Worm (Caenorhabditis elegans) whole organism, midembryonic: Measurements from ENCODE around the gene T24A6.20.

Experiments used
- cog-1 ChIP-seq: sonication (generic microtip); optimal IDR thresholded peaks from 2 replicates; lab custom pipeline; 2016; ENCODE audit warnings: missing genetic modification characterization, missing compliant biosample characterization
- flt-1 ChIP-seq: fragments of 200-800 bp; sonication (Bioruptor generic); IDR thresholded peaks from 2 replicates; pipeline ENCODE4 v1.3.6; 2022; ENCODE audit warnings: missing genetic modification characterization, missing compliant biosample characterization
- klf-2 ChIP-seq: fragments of 200-800 bp; sonication (Bioruptor generic); conservative IDR thresholded peaks from 2 replicates; pipeline ENCODE4 v1.3.6; 2022; ENCODE audit warnings: missing genetic modification reagents, missing genetic modification characterization, missing compliant biosample characterization
- tab-1 ChIP-seq: fragments of 200-800 bp; sonication (Bioruptor generic); IDR thresholded peaks from 2 replicates; pipeline ENCODE4 v1.3.6; 2022; ENCODE audit warnings: missing genetic modification characterization, missing compliant biosample characterization
- ztf-29 ChIP-seq: fragments of 200-800 bp; sonication (Bioruptor generic); IDR thresholded peaks from 2 replicates; pipeline ENCODE4 v1.3.6; 2022; ENCODE audit warnings: missing genetic modification reagents, missing genetic modification characterization, missing compliant biosample characterization

DNA sequence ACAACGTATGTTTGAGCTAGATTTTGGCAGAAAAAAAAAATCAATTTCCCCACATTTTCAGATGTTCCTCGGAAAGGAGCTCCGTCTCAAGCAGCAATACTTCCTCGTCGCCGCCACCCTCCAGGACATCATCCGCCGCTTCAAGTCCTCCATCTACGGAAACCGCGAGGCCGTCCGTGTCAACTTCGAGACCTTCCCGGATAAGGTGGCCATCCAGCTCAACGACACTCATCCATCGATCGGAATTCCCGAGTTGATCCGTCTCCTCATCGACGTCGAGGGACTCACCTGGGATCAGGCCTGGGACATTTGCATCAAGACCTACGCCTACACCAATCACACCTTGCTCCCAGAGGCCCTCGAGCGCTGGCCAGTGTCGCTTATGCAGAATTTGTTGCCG is 29.7 kb downstream of the T24A6.20 start:
- TF ChIP-seq flt-1 (no peak), cog-1 (no peak), tab-1 (no peak), ztf-29 (no peak), klf-2 (GFP tag; lab: Robert Waterston, UW) (no peak)
